Fruit fly (Drosophila melanogaster) whole organism, embryonic: ENCODE data around the gene osp.

Experiments
- CG13123 ChIP-seq: fragments of 200-800 bp; sonication (Bioruptor generic); optimal IDR thresholded peaks from 2 replicates; lab custom pipeline; 2016; ENCODE audit warnings: missing biosample characterization, missing genetic modification characterization
- CG16779 ChIP-seq: fragments of 200-800 bp; sonication (Bioruptor generic); IDR thresholded peaks from 2 replicates; pipeline ENCODE4 v1.3.6; 2022; ENCODE audit warnings: missing biosample characterization, missing genetic modification characterization
- CG6689 ChIP-seq: fragments of 200-800 bp; sonication (Bioruptor generic); IDR thresholded peaks from 2 replicates; pipeline ENCODE4 v1.3.6; 2022; ENCODE audit warnings: missing biosample characterization, missing genetic modification characterization
- Hr78 ChIP-seq, 2 experiments: fragments of 200-800 bp in 1 of 2; fragments of >200 bp in 1 of 2; sonication (Bioruptor generic) in 1 of 2; optimal IDR thresholded peaks; 2 replicates each; lab custom pipeline; 2017 to 2019; ENCODE audit warnings: missing biosample characterization in 2 of 2, missing genetic modification characterization in 2 of 2, mild to moderate bottlenecking in 1 of 2, moderate library complexity in 1 of 2
- Sox102F ChIP-seq: fragments of 200-800 bp; sonication (Bioruptor generic); optimal IDR thresholded peaks from 2 replicates; lab custom pipeline; 2018; ENCODE audit warnings: missing biosample characterization, mild to moderate bottlenecking, missing genetic modification characterization, moderate library complexity
- br ChIP-seq: fragments of >200 bp; optimal IDR thresholded peaks from 2 replicates; lab custom pipeline; 2017
- gfzf ChIP-seq: fragments of 200-800 bp; sonication (Bioruptor generic); optimal IDR thresholded peaks from 2 replicates; lab custom pipeline; 2016; ENCODE audit warnings: missing biosample characterization, mild to moderate bottlenecking, missing genetic modification characterization, moderate library complexity
- h ChIP-seq: fragments of >200 bp; optimal IDR thresholded peaks from 2 replicates; lab custom pipeline; 2017
- tx ChIP-seq: fragments of 200-800 bp; sonication (Bioruptor generic); optimal IDR thresholded peaks from 2 replicates; lab custom pipeline; 2016; ENCODE audit warnings: missing biosample characterization, missing genetic modification characterization

- TF ChIP-seq CG13123 (GFP tag; lab: Kevin White, UChicago) (no peak), br (lab: Kevin White, UChicago) (no peak), tx (GFP tag; lab: Kevin White, UChicago) (no peak), Sox102F (GFP tag; lab: Kevin White, UChicago) (no peak), gfzf (GFP tag; lab: Kevin White, UChicago) (no peak), Hr78 (GFP tag; optimal IDR thresholded peaks at IDR 0.05; lab: Kevin White, UChicago) (no peak), CG16779 (GFP tag; lab: Robert Waterston, UW) (no peak), CG6689 (GFP tag; lab: Robert Waterston, UW) (no peak), h (lab: Kevin White, UChicago) (no peak)
These were observed 64.5 kb downstream of the osp start for dm6 chr2L:14624614-14625013.
